Worm (Caenorhabditis elegans) whole organism, L4 larva: Measurements from ENCODE around the gene R151.10.

Experiments used
- nhr-25 ChIP-seq: sonication (generic microtip); optimal IDR thresholded peaks from 2 replicates; lab custom pipeline; 2017; ENCODE audit warnings: missing genetic modification characterization, mild to moderate bottlenecking, missing compliant biosample characterization, antibody characterized with exemption, moderate library complexity, borderline replicate concordance; ENCODE audit not compliant: insufficient read depth
- nhr-41 ChIP-seq: fragments of 200-800 bp; sonication (Bioruptor generic); IDR thresholded peaks from 2 replicates; pipeline ENCODE4 v1.3.6; 2022; ENCODE audit warnings: missing genetic modification reagents, missing genetic modification characterization, missing compliant biosample characterization

DNA sequence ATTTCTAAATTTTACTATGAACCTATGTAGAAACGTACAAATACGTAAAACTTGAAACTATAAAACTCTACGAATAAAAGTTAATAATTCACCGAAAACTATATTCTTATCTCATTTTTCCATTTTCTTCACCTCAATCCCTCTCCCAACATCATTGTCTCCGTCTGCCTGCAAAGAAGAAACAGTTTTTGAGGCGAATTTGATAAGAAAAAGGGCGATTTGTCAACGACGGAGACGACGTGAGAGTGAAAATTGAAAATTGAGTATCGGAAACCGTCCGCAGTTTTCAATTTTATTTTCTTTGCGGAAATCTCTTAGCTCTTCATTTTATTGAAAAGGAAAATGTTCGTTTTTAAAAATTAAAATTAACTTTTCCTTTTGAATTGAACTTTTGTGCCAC lies 18.7 kb downstream of the R151.10 start:
- TF ChIP-seq nhr-41 (GFP tag; lab: Robert Waterston, UW) (no peak), nhr-25 (tag; lab: Kevin White, UChicago) (no peak)
